Worm (Caenorhabditis elegans) whole organism, L3 larva: ENCODE results near the gene tpi-1.
A peak's percentile ranks its signal among the peaks of the same experiment; 100 is the strongest.

Experiments
- R02D3.7 ChIP-seq: fragments of 150-350 bp; optimal IDR thresholded peaks from 2 replicates; lab custom pipeline; 2014; ENCODE audit warnings: missing biosample characterization, missing genetic modification characterization
- ZK546.5 ChIP-seq: sonication (generic microtip); optimal IDR thresholded peaks from 2 replicates; lab custom pipeline; 2017; ENCODE audit warnings: missing biosample characterization, missing genetic modification characterization
- aly-2 ChIP-seq: fragments of 150-350 bp; optimal IDR thresholded peaks from 2 replicates; lab custom pipeline; 2014; ENCODE audit warnings: missing biosample characterization, missing genetic modification characterization
- ama-1 ChIP-seq: fragments of 150-350 bp; optimal IDR thresholded peaks from 2 replicates; lab custom pipeline; 2018
- ceh-16 ChIP-seq: sonication (generic microtip); optimal IDR thresholded peaks from 2 replicates; lab custom pipeline; 2017; ENCODE audit warnings: missing biosample characterization, missing genetic modification characterization
- ceh-28 ChIP-seq: fragments of 150-350 bp; optimal IDR thresholded peaks from 2 replicates; lab custom pipeline; 2014; ENCODE audit warnings: missing biosample characterization, missing genetic modification reagents, missing genetic modification characterization
- ceh-9 ChIP-seq: sonication (generic microtip); optimal IDR thresholded peaks from 2 replicates; lab custom pipeline; 2018; ENCODE audit warnings: missing biosample characterization, missing genetic modification characterization
- daf-12 ChIP-seq: fragments of 150-350 bp; optimal IDR thresholded peaks from 2 replicates; lab custom pipeline; 2014; ENCODE audit warnings: missing biosample characterization, missing genetic modification reagents, missing genetic modification characterization
- egl-27 ChIP-seq: sonication (generic microtip); optimal IDR thresholded peaks from 4 replicates; lab custom pipeline; 2017; ENCODE audit warnings: missing biosample characterization, missing genetic modification reagents, missing genetic modification characterization
- egl-5 ChIP-seq: fragments of 150-350 bp; optimal IDR thresholded peaks from 2 replicates; lab custom pipeline; 2017; ENCODE audit warnings: missing biosample characterization, missing genetic modification reagents, missing genetic modification characterization, inconsistent platforms
- elt-2 ChIP-seq: sonication (generic microtip); optimal IDR thresholded peaks from 2 replicates; lab custom pipeline; 2016; ENCODE audit warnings: missing genetic modification reagents, mild to moderate bottlenecking, missing genetic modification characterization, missing compliant biosample characterization
- elt-3 ChIP-seq, 3 experiments: fragments of 150-350 bp in 1 of 3; sonication (generic microtip) in 2 of 3; optimal IDR thresholded peaks; 2 replicates in 2 of 3; 4 replicates in 1 of 3; lab custom pipeline; 2014 to 2017; ENCODE audit warnings: missing biosample characterization in 3 of 3, missing genetic modification characterization in 3 of 3
- eor-1 ChIP-seq, 2 experiments: fragments of 150-350 bp; optimal IDR thresholded peaks; 2 replicates each; lab custom pipeline; 2014 to 2018; ENCODE audit warnings: missing biosample characterization in 2 of 2, missing genetic modification characterization in 2 of 2
- fkh-10 ChIP-seq: sonication (generic microtip); optimal IDR thresholded peaks from 2 replicates; lab custom pipeline; 2017; ENCODE audit warnings: missing biosample characterization, missing genetic modification reagents, missing genetic modification characterization
- fkh-2 ChIP-seq: fragments of 150-350 bp; optimal IDR thresholded peaks from 2 replicates; lab custom pipeline; 2014; ENCODE audit warnings: missing biosample characterization, missing genetic modification reagents, missing genetic modification characterization
- fos-1 ChIP-seq: fragments of 150-350 bp; optimal IDR thresholded peaks from 2 replicates; lab custom pipeline; 2014; ENCODE audit warnings: missing biosample characterization, missing genetic modification characterization
- hmg-11 ChIP-seq: sonication (generic microtip); optimal IDR thresholded peaks from 2 replicates; lab custom pipeline; 2016; ENCODE audit warnings: missing genetic modification characterization, missing compliant biosample characterization
- lin-15B ChIP-seq: fragments of 150-350 bp; optimal IDR thresholded peaks from 2 replicates; lab custom pipeline; 2014; ENCODE audit warnings: missing biosample characterization, missing genetic modification characterization
- lin-39 ChIP-seq: fragments of 150-350 bp; optimal IDR thresholded peaks from 2 replicates; lab custom pipeline; 2018; ENCODE audit warnings: missing biosample characterization, missing genetic modification reagents, missing genetic modification characterization
- lsy-12 ChIP-seq: sonication (generic microtip); optimal IDR thresholded peaks from 2 replicates; lab custom pipeline; 2016; ENCODE audit warnings: mild to moderate bottlenecking, missing genetic modification characterization, missing compliant biosample characterization
- mdl-1 ChIP-seq: fragments of 150-350 bp; optimal IDR thresholded peaks from 2 replicates; lab custom pipeline; 2014; ENCODE audit warnings: missing biosample characterization, missing genetic modification characterization
- mml-1 ChIP-seq: fragments of 150-350 bp; sonication (generic microtip); optimal IDR thresholded peaks from 3 replicates; lab custom pipeline; 2014; ENCODE audit warnings: missing biosample characterization, missing genetic modification characterization
- nfya-1 ChIP-seq: sonication (generic microtip); optimal IDR thresholded peaks from 2 replicates; lab custom pipeline; 2017; ENCODE audit warnings: missing genetic modification characterization, mild to moderate bottlenecking, missing compliant biosample characterization, antibody characterized with exemption, moderate library complexity; ENCODE audit not compliant: insufficient read depth
- nhr-11 ChIP-seq: fragments of 150-350 bp; optimal IDR thresholded peaks from 2 replicates; lab custom pipeline; 2014; ENCODE audit warnings: missing biosample characterization, missing genetic modification characterization
- nhr-12 ChIP-seq: fragments of 150-350 bp; optimal IDR thresholded peaks from 2 replicates; lab custom pipeline; 2014; ENCODE audit warnings: missing biosample characterization, missing genetic modification characterization
- nhr-23 ChIP-seq: fragments of 150-350 bp; optimal IDR thresholded peaks from 2 replicates; lab custom pipeline; 2014; ENCODE audit warnings: missing biosample characterization, missing genetic modification reagents, missing genetic modification characterization
- nhr-237 ChIP-seq: fragments of 150-350 bp; optimal IDR thresholded peaks from 2 replicates; lab custom pipeline; 2014; ENCODE audit warnings: missing biosample characterization, missing genetic modification characterization
- nhr-25 ChIP-seq: sonication (generic microtip); optimal IDR thresholded peaks from 2 replicates; lab custom pipeline; 2017; ENCODE audit warnings: missing biosample characterization, missing genetic modification characterization
- nhr-28 ChIP-seq: fragments of 150-350 bp; optimal IDR thresholded peaks from 2 replicates; lab custom pipeline; 2014; ENCODE audit warnings: missing biosample characterization, missing genetic modification characterization
- nhr-43 ChIP-seq: sonication (generic microtip); optimal IDR thresholded peaks from 2 replicates; lab custom pipeline; 2016; ENCODE audit warnings: mild to moderate bottlenecking, missing genetic modification characterization, missing compliant biosample characterization; ENCODE audit not compliant: poor library complexity, severe bottlenecking
- nhr-67 ChIP-seq: fragments of 150-350 bp; optimal IDR thresholded peaks from 2 replicates; lab custom pipeline; 2014; ENCODE audit warnings: missing biosample characterization, missing genetic modification characterization
- nhr-76 ChIP-seq: fragments of 150-350 bp; sonication (generic microtip); optimal IDR thresholded peaks from 5 replicates; lab custom pipeline; 2014; ENCODE audit warnings: missing biosample characterization, missing genetic modification characterization
- nhr-77 ChIP-seq: fragments of 150-350 bp; optimal IDR thresholded peaks from 2 replicates; lab custom pipeline; 2014; ENCODE audit warnings: missing biosample characterization, missing genetic modification characterization
- pha-4 ChIP-seq: fragments of 150-350 bp; optimal IDR thresholded peaks from 2 replicates; lab custom pipeline; 2014; ENCODE audit warnings: missing biosample characterization, missing genetic modification reagents, missing genetic modification characterization
- pqm-1 ChIP-seq: fragments of 150-350 bp; optimal IDR thresholded peaks from 2 replicates; lab custom pipeline; 2017; ENCODE audit warnings: missing biosample characterization, missing genetic modification characterization, inconsistent platforms
- skn-1 ChIP-seq: fragments of 150-350 bp; optimal IDR thresholded peaks from 2 replicates; lab custom pipeline; 2014; ENCODE audit warnings: missing biosample characterization, missing genetic modification characterization
- snpc-4 ChIP-seq: fragments of 150-350 bp; optimal IDR thresholded peaks from 2 replicates; lab custom pipeline; 2014; ENCODE audit warnings: missing biosample characterization, missing genetic modification characterization
- tbx-2 ChIP-seq: sonication (generic microtip); optimal IDR thresholded peaks from 2 replicates; lab custom pipeline; 2016; ENCODE audit warnings: mild to moderate bottlenecking, missing genetic modification characterization, missing compliant biosample characterization
- unc-39 ChIP-seq: sonication (generic microtip); optimal IDR thresholded peaks from 4 replicates; lab custom pipeline; 2017; ENCODE audit warnings: missing biosample characterization, missing genetic modification characterization
- unc-62 ChIP-seq: fragments of 150-350 bp; sonication (generic microtip); optimal IDR thresholded peaks from 4 replicates; lab custom pipeline; 2014; ENCODE audit warnings: missing biosample characterization, missing genetic modification reagents, missing genetic modification characterization
- ztf-11 ChIP-seq: fragments of 150-350 bp; optimal IDR thresholded peaks from 2 replicates; lab custom pipeline; 2014; ENCODE audit warnings: missing biosample characterization, missing genetic modification characterization

Gene tpi-1

DNA sequence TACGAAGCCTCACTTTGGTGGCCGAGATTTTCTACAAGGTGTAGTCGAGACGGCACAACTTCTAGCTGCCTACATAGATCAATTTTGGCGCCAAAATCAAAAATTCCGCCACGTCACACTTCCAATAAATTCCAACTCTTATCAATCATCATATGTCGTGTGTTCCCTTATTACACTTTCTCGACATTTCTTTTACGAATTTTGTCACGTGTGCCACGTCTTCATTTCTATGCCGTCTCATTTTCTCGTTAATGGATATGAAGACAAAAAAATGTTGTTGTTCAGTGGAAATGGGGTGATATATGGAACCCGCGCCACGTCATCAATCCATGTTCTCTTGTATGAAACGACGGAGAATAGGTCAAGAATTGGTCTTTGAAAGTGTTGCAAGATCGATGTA, 12.7 kb upstream of the tpi-1 start:
- peak; percentile 6 for TF ChIP-seq ama-1
- no peak for TF ChIP-seq mdl-1
- TF ChIP-seq nhr-43 (tag; lab: Kevin White, UChicago): peak; percentile 83
- TF ChIP-seq nhr-237: no peak
- peak; percentile 53 for TF ChIP-seq nhr-25 (tag; lab: Kevin White, UChicago)
- peak; percentile 48 for TF ChIP-seq nhr-23 (tag; lab: Kevin White, UChicago)
- TF ChIP-seq R02D3.7 (tag; lab: Kevin White, UChicago): no peak

DNA sequence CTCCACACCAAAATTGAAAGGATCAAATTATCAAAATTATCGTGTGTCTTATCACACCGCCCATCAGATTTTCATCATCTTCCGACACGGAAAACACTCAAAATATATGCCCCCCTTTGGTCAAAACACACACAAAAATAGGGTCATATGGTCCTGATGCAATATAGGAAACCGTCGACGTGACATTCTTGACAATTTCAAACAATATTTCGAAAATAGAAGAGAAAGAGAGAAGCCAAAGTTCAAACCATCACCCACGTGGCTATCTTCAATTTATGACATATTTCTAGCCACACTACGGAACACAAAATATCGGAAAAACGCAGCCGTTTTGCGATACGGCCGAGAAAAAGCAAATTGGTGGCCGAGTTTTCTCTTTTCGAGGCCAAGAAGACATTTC, 11.7 kb upstream of the tpi-1 start:
- TF ChIP-seq nhr-43 (tag; lab: Kevin White, UChicago) (peak; percentile 49), nhr-23 (tag; lab: Kevin White, UChicago) (peak; percentile 59), nhr-25 (tag; lab: Kevin White, UChicago) (peak; percentile 16), ceh-16 (tag; lab: Kevin White, UChicago) (no peak)

- TF ChIP-seq mml-1 (tag; lab: Kevin White, UChicago) (no peak), lin-39 (tag; lab: Kevin White, UChicago) (no peak), fos-1 (tag; lab: Kevin White, UChicago) (no peak), hmg-11 (no peak), nhr-28 (tag; lab: Kevin White, UChicago) (no peak), ztf-11 (tag; lab: Kevin White, UChicago) (no peak), lin-15B (tag; lab: Kevin White, UChicago) (no peak), elt-3 (tag; optimal IDR thresholded peaks at IDR 0.05; lab: Kevin White, UChicago) (no peak), nhr-23 (tag; lab: Kevin White, UChicago) (no peak), mdl-1 (no peak), ceh-9 (tag; lab: Kevin White, UChicago) (no peak), nhr-11 (tag; lab: Kevin White, UChicago) (no peak), nhr-237 (no peak), egl-5 (tag; lab: Kevin White, UChicago) (no peak), nhr-77 (no peak), nhr-25 (tag; lab: Kevin White, UChicago) (no peak), nhr-12 (tag; lab: Kevin White, UChicago) (no peak), nfya-1 (tag; lab: Kevin White, UChicago) (no peak), unc-62 (GFP tag; lab: Kevin White, UChicago) (no peak), fkh-10 (no peak)
Measured at ce11 chrII:12049281-12049680, 10.3 kb upstream of the tpi-1 start, which contains the start of gene nadk-2. Gene nadk-2, plus strand, starts transcription at chrII:12049581.

DNA sequence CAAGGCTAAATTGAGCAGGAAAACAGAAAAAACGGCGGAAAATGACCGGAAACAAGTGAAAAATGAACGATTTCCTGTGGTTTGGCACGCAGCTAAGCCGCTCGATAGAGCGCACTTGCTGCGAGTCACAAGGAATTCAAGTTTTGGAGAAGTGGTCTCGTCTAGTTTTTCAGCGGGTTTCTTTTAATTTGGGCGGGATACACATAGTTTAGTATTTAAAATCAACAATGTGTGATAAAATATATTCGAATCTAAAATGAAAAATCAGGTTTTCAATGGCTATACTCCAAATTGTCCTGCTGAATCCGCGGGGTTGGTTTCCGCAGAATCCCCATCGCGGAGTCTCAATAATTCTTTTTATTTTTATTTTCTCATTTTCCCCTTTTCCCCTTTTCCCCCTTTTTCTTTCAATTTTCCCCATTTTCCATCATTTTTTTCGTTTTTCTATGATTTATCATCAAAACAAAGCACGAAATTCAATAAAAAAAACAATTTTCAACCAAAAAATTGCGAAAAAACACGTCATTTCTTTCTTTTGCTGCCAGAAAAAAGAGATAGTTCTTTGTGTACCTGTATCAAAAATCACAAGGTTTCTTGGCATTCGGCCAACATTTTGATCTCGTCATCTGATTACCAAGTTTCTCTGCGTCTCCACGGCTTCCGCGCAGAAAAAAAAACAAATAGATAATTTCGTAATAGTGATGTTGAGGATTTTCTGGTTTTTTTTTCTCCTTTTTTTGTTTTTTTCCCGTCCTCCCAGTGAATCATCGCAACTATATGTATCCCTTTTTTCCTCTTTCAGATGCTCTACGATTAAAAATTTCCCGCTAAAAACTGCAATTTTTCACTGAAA, 3.4 kb upstream of the tpi-1 start, which contains the start of gene ippk-1:
ippk-1 (plus strand) TSS at position 803 of the 853 bp plus-strand sequence.
- peak; percentile 22 for TF ChIP-seq pqm-1 (tag; lab: Kevin White, UChicago)
- TF ChIP-seq snpc-4 (tag; lab: Kevin White, UChicago): no peak
- TF ChIP-seq mdl-1: no peak
- TF ChIP-seq egl-5 (tag; lab: Kevin White, UChicago): peak; percentile 82
- TF ChIP-seq eor-1 (tag; optimal IDR thresholded peaks at IDR 0.05; lab: Kevin White, UChicago): no peak
- TF ChIP-seq nhr-237: no peak
- peak; percentile 63 for TF ChIP-seq nhr-23 (tag; lab: Kevin White, UChicago)
- TF ChIP-seq fkh-2 (tag; lab: Kevin White, UChicago): no peak
- TF ChIP-seq elt-2 (tag; lab: Kevin White, UChicago): peak; percentile 57
- peak; percentile 47 for TF ChIP-seq fkh-10
- TF ChIP-seq lsy-12 (tag; lab: Kevin White, UChicago): no peak
- TF ChIP-seq fos-1 (tag; lab: Kevin White, UChicago): no peak
- peak; percentile 16 for TF ChIP-seq ceh-28
- TF ChIP-seq nhr-11 (tag; lab: Kevin White, UChicago): peak; percentile 12
- no peak for TF ChIP-seq nhr-67
- peak; percentile 18 for TF ChIP-seq tbx-2 (tag; lab: Kevin White, UChicago)
- TF ChIP-seq nhr-43 (tag; lab: Kevin White, UChicago): peak; percentile 52
- peak; percentile 75 for TF ChIP-seq lin-15B (tag; lab: Kevin White, UChicago)
- TF ChIP-seq ZK546.5: no peak
- TF ChIP-seq skn-1 (tag; lab: Kevin White, UChicago): no peak
- peak; percentile 58 for TF ChIP-seq lin-39 (tag; lab: Kevin White, UChicago)
- peak; percentile 64 for TF ChIP-seq nfya-1 (tag; lab: Kevin White, UChicago)
- no peak for TF ChIP-seq nhr-76
- TF ChIP-seq daf-12 (tag; lab: Kevin White, UChicago): no peak
- TF ChIP-seq aly-2 (tag; lab: Kevin White, UChicago): no peak
- no peak for TF ChIP-seq ceh-16 (tag; lab: Kevin White, UChicago)
- peak; percentile 27 for TF ChIP-seq nhr-25 (tag; lab: Kevin White, UChicago)
- TF ChIP-seq hmg-11: peak; percentile 31
- TF ChIP-seq egl-27 (tag; lab: Kevin White, UChicago): no peak
- TF ChIP-seq nhr-12 (tag; lab: Kevin White, UChicago): no peak
- TF ChIP-seq pha-4 (tag; lab: Kevin White, UChicago): peak; percentile 57
- TF ChIP-seq unc-39 (tag; lab: Kevin White, UChicago): no peak
- no peak for TF ChIP-seq unc-62 (GFP tag; lab: Kevin White, UChicago)
- peak; percentile 30 for TF ChIP-seq ama-1
- no peak for TF ChIP-seq mml-1 (tag; lab: Kevin White, UChicago)
